Worm (Caenorhabditis elegans) whole organism, early embryonic: ENCODE results near the gene aex-3.

ENCODE experiments used
- ama-1 ChIP-seq: fragments of 150-350 bp; optimal IDR thresholded peaks from 2 replicates; lab custom pipeline; 2014
- ceh-36 ChIP-seq: sonication (generic microtip); optimal IDR thresholded peaks from 2 replicates; lab custom pipeline; 2016; ENCODE audit warnings: missing genetic modification characterization, inconsistent platforms, missing compliant biosample characterization
- ets-7 ChIP-seq: sonication (generic microtip); optimal IDR thresholded peaks from 2 replicates; lab custom pipeline; 2016; ENCODE audit warnings: missing genotype, missing genetic modification characterization, missing compliant biosample characterization
- sea-1 ChIP-seq: fragments of 200-800 bp; sonication (Bioruptor generic); conservative IDR thresholded peaks from 2 replicates; pipeline ENCODE4 v1.3.6; 2022; ENCODE audit warnings: missing genetic modification characterization, missing compliant biosample characterization

ce11 chrX:736989-737388, 22.5 kb downstream of the aex-3 start:
- TF ChIP-seq ama-1 (lab: Kevin White, UChicago): no peak
- TF ChIP-seq ets-7 (tag; lab: Kevin White, UChicago): no peak
- TF ChIP-seq ceh-36 (tag; lab: Kevin White, UChicago): no peak
- no peak for TF ChIP-seq sea-1 (GFP tag; lab: Robert Waterston, UW)
